Fruit fly (Drosophila melanogaster): ENCODE measurements around the gene fz4.

dm6 chrX:7109793-7110606 lies at the start of gene fz4:
- TF ChIP-seq CG8478 (optimal IDR thresholded peaks at IDR 0.05) (no peak), CTCF (optimal IDR thresholded peaks at IDR 0.05) (peak; percentile 90 to 93)

Measured in S2 (cell line).